Worm (Caenorhabditis elegans): ENCODE data around the gene suca-1.

DNA sequence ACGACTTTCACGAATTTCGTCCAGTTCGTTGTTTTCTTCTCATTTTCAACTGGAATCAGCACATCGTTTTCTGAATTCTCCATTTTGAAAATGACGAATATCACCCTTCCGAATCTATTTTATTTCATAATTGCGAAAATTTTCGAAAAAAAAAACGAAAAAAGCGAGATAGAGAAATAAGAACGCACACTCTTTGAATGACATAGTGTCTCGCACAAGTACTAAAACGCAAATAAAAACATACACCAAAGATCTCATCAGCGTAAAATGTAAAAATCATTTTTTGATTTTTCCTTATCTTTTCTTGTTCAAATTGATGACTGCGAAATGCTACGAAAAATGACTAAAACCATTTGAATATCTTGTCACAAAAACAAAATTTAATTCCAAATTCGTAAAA, 35.6 kb downstream of the suca-1 start, which contains the start of gene pgp-8:
- TF ChIP-seq unc-62 (GFP tag; optimal IDR thresholded peaks at IDR 0.05) (no peak), lsl-1 (GFP tag; optimal IDR thresholded peaks at IDR 0.05) (no peak), F49E8.2 (tag; optimal IDR thresholded peaks at IDR 0.05; ENCODE audit: insufficient read depth) (no peak), nfya-2 (GFP tag; IDR thresholded peaks at IDR 0.05) (no peak), snpc-4 (GFP tag; optimal IDR thresholded peaks at IDR 0.05) (no peak), snpc-4 (tag; optimal IDR thresholded peaks at IDR 0.05) (no peak), F52B5.7 (tag; optimal IDR thresholded peaks at IDR 0.05) (no peak), ceh-58 (GFP tag; IDR thresholded peaks at IDR 0.05) (no peak)

All from whole organism, young adult.